Worm (Caenorhabditis elegans) whole organism, L1 larva: ENCODE measurements around the gene F38A1.6.

Experiments used
- ama-1 ChIP-seq: fragments of 150-350 bp; optimal IDR thresholded peaks from 2 replicates; lab custom pipeline; 2014
- ces-1 ChIP-seq: fragments of 150-350 bp; optimal IDR thresholded peaks from 2 replicates; lab custom pipeline; 2014; ENCODE audit warnings: missing biosample characterization, missing genetic modification reagents, missing genetic modification characterization
- nhr-237 ChIP-seq: fragments of 150-350 bp; optimal IDR thresholded peaks from 2 replicates; lab custom pipeline; 2014; ENCODE audit warnings: missing biosample characterization, missing genetic modification characterization
- unc-62 ChIP-seq: fragments of 150-350 bp; optimal IDR thresholded peaks from 2 replicates; lab custom pipeline; 2014; ENCODE audit warnings: missing biosample characterization, missing genetic modification reagents, missing genetic modification characterization

DNA sequence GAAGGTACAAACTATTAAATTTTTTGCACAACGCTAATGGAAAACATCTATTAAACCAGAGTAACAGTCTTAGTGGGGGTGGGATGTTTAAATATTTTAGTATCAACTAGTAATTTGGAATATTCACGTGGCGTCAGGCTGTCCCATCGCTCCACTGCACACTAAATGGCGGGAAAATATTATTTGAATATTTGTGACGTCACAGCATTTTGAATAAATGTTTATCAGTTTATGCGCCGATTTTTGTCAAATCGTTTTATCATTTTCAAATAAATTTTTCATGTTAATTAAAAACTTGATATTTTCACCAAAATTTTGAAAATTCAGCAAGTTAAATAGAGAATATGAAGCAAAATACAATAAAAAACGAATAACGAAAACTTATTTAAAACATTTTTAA, 8.4 kb upstream of the F38A1.6 start, which contains the start of gene F38A1.15:
- no peak for TF ChIP-seq ama-1 (lab: Kevin White, UChicago)
- no peak for TF ChIP-seq nhr-237 (tag; lab: Kevin White, UChicago)
- TF ChIP-seq unc-62 (GFP tag; lab: Kevin White, UChicago), result no peak
- no peak for TF ChIP-seq ces-1 (GFP tag; lab: Kevin White, UChicago)
